Fruit fly (Drosophila melanogaster) Kc167 (cell line): ENCODE data around the gene Nbr.

Source experiments
- Myc ChIP-seq: fragments of >200 bp; optimal IDR thresholded peaks from 2 replicates; lab custom pipeline; 2017; ENCODE audit warnings: missing external identifiers
- Sin3A ChIP-seq: fragments of >200 bp; optimal IDR thresholded peaks from 2 replicates; lab custom pipeline; 2018; ENCODE audit warnings: missing external identifiers
- h ChIP-seq: fragments of >200 bp; optimal IDR thresholded peaks from 3 replicates; lab custom pipeline; 2018; ENCODE audit warnings: missing external identifiers
- ttk ChIP-seq: sonication (Bioruptor generic); optimal IDR thresholded peaks from 2 replicates; lab custom pipeline; 2017; ENCODE audit warnings: missing external identifiers

DNA sequence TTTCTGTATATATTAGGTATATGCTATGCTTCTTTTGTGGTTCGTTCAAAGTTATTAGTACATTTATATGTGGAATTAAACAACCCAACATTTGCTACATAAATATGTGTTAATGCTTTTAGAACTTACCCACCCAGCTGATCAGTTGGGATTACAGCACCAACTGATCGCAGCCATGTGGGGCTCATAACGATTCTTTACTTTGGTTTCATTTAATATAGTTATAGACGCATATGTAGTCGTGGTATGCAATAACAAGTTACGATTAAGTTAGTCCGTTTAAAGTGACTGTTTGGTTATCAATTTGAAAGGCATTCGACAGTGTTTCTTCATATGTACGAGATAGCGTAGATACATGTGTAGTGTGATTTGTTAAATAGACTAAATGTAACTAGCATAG lies 27.1 kb downstream of the Nbr start:
- TF ChIP-seq h (lab: Kevin White, UChicago), result no peak
- TF ChIP-seq Myc, result no peak
- no peak for TF ChIP-seq ttk (lab: Kevin White, UChicago)
- no peak for TF ChIP-seq Sin3A
